Worm (Caenorhabditis elegans) whole organism, mixed stage, embryonic: ENCODE measurements around the gene nspa-2.

Experiments used
- M03D4.4 ChIP-seq: sonication (generic microtip); optimal IDR thresholded peaks from 2 replicates; lab custom pipeline; 2017; ENCODE audit warnings: mild to moderate bottlenecking, missing genetic modification characterization, missing compliant biosample characterization
- bed-3 ChIP-seq: fragments of 200-800 bp; sonication (Bioruptor generic); optimal IDR thresholded peaks from 3 replicates; lab custom pipeline; 2018; ENCODE audit warnings: mild to moderate bottlenecking, missing genetic modification characterization, moderate library complexity, missing compliant biosample characterization
- blmp-1 ChIP-seq: fragments of 150-350 bp; optimal IDR thresholded peaks from 2 replicates; lab custom pipeline; 2014; ENCODE audit warnings: missing biosample characterization, missing genetic modification characterization
- ceh-39 ChIP-seq: fragments of 150-350 bp; optimal IDR thresholded peaks from 2 replicates; lab custom pipeline; 2014; ENCODE audit warnings: missing biosample characterization, missing genetic modification characterization
- ceh-43 ChIP-seq: fragments of 200-800 bp; sonication (Bioruptor generic); optimal IDR thresholded peaks from 2 replicates; lab custom pipeline; 2018; ENCODE audit warnings: mild to moderate bottlenecking, missing genetic modification characterization, moderate library complexity, missing compliant biosample characterization
- ceh-83 ChIP-seq: fragments of 200-800 bp; sonication (Bioruptor generic); optimal IDR thresholded peaks from 2 replicates; lab custom pipeline; 2018; ENCODE audit warnings: mild to moderate bottlenecking, missing genetic modification characterization, missing compliant biosample characterization
- ces-1 ChIP-seq: fragments of 150-350 bp; optimal IDR thresholded peaks from 2 replicates; lab custom pipeline; 2014; ENCODE audit warnings: missing biosample characterization, missing genetic modification reagents, missing genetic modification characterization
- drap-1 ChIP-seq: fragments of 200-800 bp; sonication (Bioruptor generic); optimal IDR thresholded peaks from 3 replicates; lab custom pipeline; 2018; ENCODE audit warnings: mild to moderate bottlenecking, missing genetic modification characterization, missing compliant biosample characterization
- elt-3 ChIP-seq: fragments of 150-350 bp; optimal IDR thresholded peaks from 2 replicates; lab custom pipeline; 2014; ENCODE audit warnings: missing biosample characterization, missing genetic modification characterization
- flh-1 ChIP-seq: fragments of 200-800 bp; sonication (Bioruptor generic); optimal IDR thresholded peaks from 2 replicates; lab custom pipeline; 2018; ENCODE audit warnings: mild to moderate bottlenecking, missing genetic modification characterization, moderate library complexity, missing compliant biosample characterization
- ham-2 ChIP-seq: fragments of 200-800 bp; sonication (Bioruptor generic); optimal IDR thresholded peaks from 2 replicates; lab custom pipeline; 2018; ENCODE audit warnings: mild to moderate bottlenecking, missing genetic modification characterization, missing compliant biosample characterization
- hlh-1 ChIP-seq: fragments of 150-350 bp; optimal IDR thresholded peaks from 2 replicates; lab custom pipeline; 2014; ENCODE audit warnings: missing biosample characterization, missing genetic modification reagents, missing genetic modification characterization
- lin-13 ChIP-seq: fragments of 150-350 bp; optimal IDR thresholded peaks from 2 replicates; lab custom pipeline; 2014; ENCODE audit warnings: missing biosample characterization, missing genetic modification characterization
- lin-32 ChIP-seq: fragments of 200-800 bp; sonication (Bioruptor generic); optimal IDR thresholded peaks from 2 replicates; lab custom pipeline; 2018; ENCODE audit warnings: mild to moderate bottlenecking, missing genetic modification characterization, missing compliant biosample characterization
- lsy-2 ChIP-seq: fragments of 150-350 bp; optimal IDR thresholded peaks from 2 replicates; lab custom pipeline; 2014; ENCODE audit warnings: missing biosample characterization, missing genetic modification characterization
- mab-5 ChIP-seq: fragments of 150-350 bp; optimal IDR thresholded peaks from 2 replicates; lab custom pipeline; 2014; ENCODE audit warnings: missing biosample characterization, missing genetic modification characterization
- mep-1 ChIP-seq: fragments of 150-350 bp; optimal IDR thresholded peaks from 2 replicates; lab custom pipeline; 2017; ENCODE audit warnings: missing biosample characterization, missing genetic modification reagents, missing genetic modification characterization, inconsistent platforms
- mls-2 ChIP-seq: sonication (generic microtip); optimal IDR thresholded peaks from 2 replicates; lab custom pipeline; 2016; ENCODE audit warnings: mild to moderate bottlenecking, missing genetic modification characterization, moderate library complexity, missing compliant biosample characterization
- nhr-12 ChIP-seq: fragments of 150-350 bp; optimal IDR thresholded peaks from 2 replicates; lab custom pipeline; 2014; ENCODE audit warnings: missing biosample characterization, missing genetic modification characterization
- nhr-2 ChIP-seq: fragments of 150-350 bp; optimal IDR thresholded peaks from 2 replicates; lab custom pipeline; 2014; ENCODE audit warnings: missing biosample characterization, missing genetic modification characterization
- nhr-237 ChIP-seq: fragments of 150-350 bp; optimal IDR thresholded peaks from 2 replicates; lab custom pipeline; 2014; ENCODE audit warnings: missing biosample characterization, missing genetic modification characterization
- nhr-28 ChIP-seq: fragments of 150-350 bp; optimal IDR thresholded peaks from 2 replicates; lab custom pipeline; 2014; ENCODE audit warnings: missing biosample characterization, missing genetic modification characterization
- nhr-76 ChIP-seq: sonication (generic microtip); optimal IDR thresholded peaks from 2 replicates; lab custom pipeline; 2017; ENCODE audit warnings: missing biosample characterization, missing genetic modification characterization
- pha-4 ChIP-seq: fragments of 150-350 bp; optimal IDR thresholded peaks from 2 replicates; lab custom pipeline; 2018; ENCODE audit warnings: missing biosample characterization, missing genetic modification reagents, missing genetic modification characterization
- sem-2 ChIP-seq: fragments of 200-800 bp; sonication (Bioruptor generic); optimal IDR thresholded peaks from 2 replicates; lab custom pipeline; 2018; ENCODE audit warnings: mild to moderate bottlenecking, missing genetic modification characterization, missing compliant biosample characterization
- snpc-4 ChIP-seq: fragments of 150-350 bp; optimal IDR thresholded peaks from 2 replicates; lab custom pipeline; 2014; ENCODE audit warnings: missing biosample characterization, missing genetic modification characterization
- sptf-1 ChIP-seq: sonication (generic microtip); optimal IDR thresholded peaks from 2 replicates; lab custom pipeline; 2017; ENCODE audit warnings: mild to moderate bottlenecking, missing genetic modification characterization, moderate library complexity, missing compliant biosample characterization
- tbx-8 ChIP-seq: fragments of 200-800 bp; sonication (Bioruptor generic); optimal IDR thresholded peaks from 2 replicates; lab custom pipeline; 2018; ENCODE audit warnings: mild to moderate bottlenecking, missing genetic modification characterization, moderate library complexity, missing compliant biosample characterization
- unc-62 ChIP-seq: fragments of 150-350 bp; optimal IDR thresholded peaks from 2 replicates; lab custom pipeline; 2014; ENCODE audit warnings: missing biosample characterization, missing genetic modification reagents, missing genetic modification characterization
- zip-8 ChIP-seq: fragments of 150-350 bp; optimal IDR thresholded peaks from 2 replicates; lab custom pipeline; 2014; ENCODE audit warnings: missing biosample characterization, missing genetic modification characterization
- ztf-11 ChIP-seq: fragments of 150-350 bp; optimal IDR thresholded peaks from 2 replicates; lab custom pipeline; 2014; ENCODE audit warnings: missing biosample characterization, missing genetic modification characterization

nspa-2 gene

DNA sequence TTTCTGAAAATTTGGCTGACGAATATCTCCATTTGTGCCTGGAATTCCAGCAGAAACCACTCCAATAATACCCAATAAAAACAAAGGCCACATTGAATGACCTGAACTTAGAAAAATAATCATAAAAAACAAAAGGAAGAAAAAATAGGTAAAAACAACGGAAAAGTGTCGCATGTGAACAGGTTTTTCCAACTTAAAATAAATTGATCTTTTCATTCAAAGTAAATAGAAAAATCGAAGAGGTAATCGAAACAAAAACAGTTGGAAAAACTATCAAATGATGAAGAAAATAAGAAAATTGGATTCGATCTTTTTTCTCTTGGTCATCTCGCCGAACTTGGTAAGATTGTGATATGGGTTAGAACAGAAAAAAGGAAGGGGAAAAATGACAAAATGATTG lies 30.6 kb downstream of the nspa-2 start, which contains the start of gene zmp-4:
Gene zmp-4 (minus strand): TSS at position 101 of the 400 bp plus-strand sequence.
- TF ChIP-seq pha-4 (tag; lab: Kevin White, UChicago) (no peak), snpc-4 (tag; lab: Kevin White, UChicago) (no peak), drap-1 (GFP tag; lab: Kevin White, UChicago) (no peak), sem-2 (GFP tag; lab: Kevin White, UChicago) (no peak), tbx-8 (no peak), hlh-1 (no peak), ham-2 (GFP tag; lab: Kevin White, UChicago) (no peak), zip-8 (tag; lab: Kevin White, UChicago) (no peak), nhr-76 (tag; lab: Kevin White, UChicago) (no peak), lin-13 (tag; lab: Kevin White, UChicago) (no peak), ztf-11 (tag; lab: Kevin White, UChicago) (no peak), mab-5 (no peak), ceh-39 (tag; lab: Kevin White, UChicago) (no peak)

DNA sequence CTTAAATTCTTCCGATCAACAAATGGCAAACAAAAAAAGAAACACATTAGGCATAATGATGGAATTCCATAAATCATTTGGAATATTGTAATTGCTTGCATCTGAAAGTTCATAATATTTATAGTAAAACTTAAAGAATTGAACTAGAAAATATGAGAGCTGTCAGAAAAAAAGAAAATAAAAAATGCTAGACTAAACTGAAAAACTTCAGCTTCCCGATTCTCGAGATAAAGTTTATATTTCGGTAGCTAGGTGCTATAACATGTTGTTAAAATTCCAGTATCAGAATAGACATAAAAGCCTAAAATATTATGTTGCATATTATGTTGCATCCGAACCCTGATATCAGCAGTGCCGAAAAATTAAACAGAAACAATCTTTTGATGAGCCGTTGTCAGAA lies 33.2 kb downstream of the nspa-2 start, which contains the start of gene srg-54:
Gene srg-54 (minus strand): TSS at position 101 of the 400 bp plus-strand sequence.
- TF ChIP-seq ham-2 (GFP tag; lab: Kevin White, UChicago) (no peak), ceh-83 (GFP tag; lab: Kevin White, UChicago) (no peak), snpc-4 (tag; lab: Kevin White, UChicago) (no peak), ceh-39 (tag; lab: Kevin White, UChicago) (no peak), ces-1 (GFP tag; lab: Kevin White, UChicago) (no peak), hlh-1 (no peak), mls-2 (tag; lab: Kevin White, UChicago) (no peak), zip-8 (tag; lab: Kevin White, UChicago) (no peak), blmp-1 (no peak), mab-5 (no peak), nhr-12 (tag; lab: Kevin White, UChicago) (no peak), bed-3 (GFP tag; lab: Kevin White, UChicago) (no peak), elt-3 (no peak)

DNA sequence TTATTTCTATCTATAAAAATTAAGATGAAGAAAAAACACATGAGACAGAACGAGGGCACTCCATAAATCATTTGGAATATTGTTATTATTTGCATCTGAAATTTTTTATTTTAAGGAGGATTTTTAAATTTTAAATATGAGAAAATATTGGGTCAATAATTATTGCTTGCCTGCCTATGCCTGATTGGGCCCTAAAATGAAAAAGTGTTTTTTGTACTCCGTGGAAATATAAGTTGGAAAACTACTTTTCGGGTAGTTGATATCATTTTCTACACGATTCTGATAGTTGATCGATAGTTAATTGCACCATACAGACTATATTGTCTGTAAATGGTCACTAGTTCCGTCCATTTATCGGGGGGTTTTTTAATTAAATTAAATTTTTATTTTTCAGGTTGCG lies 37.4 kb downstream of the nspa-2 start, which contains the start of gene srg-55:
Gene srg-55 (minus strand): TSS at position 101 of the 400 bp plus-strand sequence.
- TF ChIP-seq ceh-43 (GFP tag; lab: Kevin White, UChicago) (no peak), flh-1 (GFP tag; lab: Kevin White, UChicago) (no peak), unc-62 (no peak), nhr-28 (tag; lab: Kevin White, UChicago) (no peak), zip-8 (tag; lab: Kevin White, UChicago) (no peak), nhr-237 (tag; lab: Kevin White, UChicago) (no peak), M03D4.4 (no peak)

DNA sequence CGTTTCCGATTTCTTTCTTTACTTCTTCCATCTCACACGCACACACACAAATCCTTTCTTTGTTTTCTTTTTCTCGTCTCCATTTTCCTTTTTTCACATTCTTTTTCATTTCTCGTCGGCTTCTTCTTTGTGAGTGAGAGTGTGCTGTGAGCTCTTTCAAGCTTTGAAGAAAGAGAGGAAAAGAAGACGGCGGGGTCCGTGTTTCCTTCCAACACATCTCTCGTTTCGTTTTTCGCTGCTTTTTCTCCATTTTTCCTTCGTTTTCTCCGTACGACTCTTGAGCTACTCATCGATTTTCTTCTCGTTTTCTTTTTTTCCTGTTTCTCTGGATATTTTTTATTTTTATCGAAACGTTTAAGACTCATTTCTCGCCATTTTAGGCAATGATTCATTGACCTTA lies 39.3 kb downstream of the nspa-2 start:
- peak; percentile 15 for TF ChIP-seq ces-1 (GFP tag; lab: Kevin White, UChicago)
- no peak for TF ChIP-seq lsy-2 (tag; lab: Kevin White, UChicago)

DNA sequence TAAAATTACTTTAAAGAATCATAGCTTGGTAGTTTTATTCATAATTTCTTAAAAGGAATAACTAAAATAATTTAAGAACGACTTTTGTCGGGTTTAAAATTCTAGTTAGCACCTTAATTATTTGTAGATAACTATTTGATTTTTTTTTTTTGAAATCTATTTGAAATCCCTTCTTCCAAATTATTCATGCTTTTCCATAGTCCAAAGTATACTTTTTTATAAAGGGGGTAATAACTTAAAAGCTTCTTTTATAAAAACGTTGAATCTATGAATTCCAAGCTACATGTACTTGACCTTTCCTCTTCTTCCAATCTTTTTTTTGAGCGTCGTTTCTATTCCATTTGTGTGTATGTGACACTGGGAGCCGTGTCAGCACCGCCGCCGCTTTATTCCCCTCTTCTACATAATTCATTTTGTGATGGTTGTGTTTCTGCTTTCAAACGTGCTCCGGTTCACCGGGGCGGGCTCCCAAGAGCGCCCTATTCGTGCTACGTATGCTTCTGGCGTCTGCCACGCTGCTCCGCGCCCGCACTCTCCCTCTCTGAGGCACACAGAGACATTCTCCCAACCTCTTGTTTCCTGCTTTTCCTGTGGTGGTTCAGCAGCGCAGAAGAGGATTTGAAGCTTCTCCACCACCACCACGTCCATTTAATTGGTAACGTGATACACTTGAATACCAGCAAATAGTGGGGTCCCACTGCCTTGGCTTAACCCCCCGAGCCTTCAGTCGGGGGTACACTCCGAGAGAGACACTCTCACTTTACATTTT lies 42.8 kb downstream of the nspa-2 start:
- no peak for TF ChIP-seq mls-2 (tag; lab: Kevin White, UChicago)
- TF ChIP-seq mep-1 (tag; lab: Kevin White, UChicago): no peak
- TF ChIP-seq nhr-12 (tag; lab: Kevin White, UChicago): no peak
- TF ChIP-seq hlh-1: no peak
- no peak for TF ChIP-seq lin-32 (GFP tag; lab: Kevin White, UChicago)
- no peak for TF ChIP-seq tbx-8
- TF ChIP-seq nhr-76 (tag; lab: Kevin White, UChicago): no peak
- TF ChIP-seq sptf-1: no peak
- no peak for TF ChIP-seq ztf-11 (tag; lab: Kevin White, UChicago)
- no peak for TF ChIP-seq sem-2 (GFP tag; lab: Kevin White, UChicago)
- TF ChIP-seq nhr-2 (tag; lab: Kevin White, UChicago): no peak
- no peak for TF ChIP-seq pha-4 (tag; lab: Kevin White, UChicago)
- TF ChIP-seq M03D4.4: no peak
